Fruit fly (Drosophila melanogaster): ENCODE results near the gene Est-6.

DNA sequence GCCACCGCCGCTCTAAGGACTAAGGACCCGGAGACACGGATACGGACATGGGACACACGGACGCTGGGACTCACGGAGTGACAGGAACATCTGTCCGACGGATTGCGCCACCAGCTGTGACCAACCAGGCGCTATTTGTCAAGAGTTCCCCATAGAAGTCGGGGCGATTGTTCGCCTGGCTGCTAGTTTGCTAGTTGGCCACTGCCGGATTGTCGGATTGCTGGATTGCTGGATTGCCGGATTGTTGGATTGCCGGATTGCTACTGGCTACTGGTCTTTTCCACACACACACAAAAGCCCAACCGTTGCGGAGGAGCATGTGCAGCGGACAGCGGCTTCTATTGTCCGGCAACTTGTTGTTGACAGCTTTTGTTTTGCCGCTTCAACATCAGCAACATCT, 38.6 kb downstream of the Est-6 start:
- TF ChIP-seq cyc (GFP tag; optimal IDR thresholded peaks at IDR 0.05) (no peak), CG4318 (GFP tag; optimal IDR thresholded peaks at IDR 0.05) (no peak), CG32006 (GFP tag; optimal IDR thresholded peaks at IDR 0.05) (no peak), Met (GFP tag; optimal IDR thresholded peaks at IDR 0.05) (no peak), Eip93F (GFP tag; optimal IDR thresholded peaks at IDR 0.05) (no peak)
